Worm (Caenorhabditis elegans): Measurements from ENCODE around the gene ragc-1.

ragc-1 gene

DNA sequence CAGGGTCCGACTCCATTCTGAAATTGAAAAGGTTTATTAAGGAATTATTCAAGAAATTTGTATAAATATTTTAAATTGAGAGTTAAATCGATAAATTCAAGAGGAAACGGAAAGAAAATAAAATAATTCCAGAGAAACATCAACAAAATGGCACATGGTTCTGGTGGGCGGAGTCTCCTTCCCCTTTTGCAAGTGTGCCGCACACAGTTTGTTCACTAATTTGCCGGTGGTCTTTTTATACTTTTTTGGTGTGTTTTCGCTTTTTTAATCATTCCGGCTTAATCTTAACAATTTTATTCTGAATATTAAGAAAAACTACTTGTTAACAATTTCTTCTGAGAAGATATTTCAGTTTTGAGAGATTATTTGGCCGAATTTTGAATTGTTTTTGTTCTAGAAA lies at the start of gene ragc-1, which contains the start of gene Y24F12A.1:
Gene ragc-1, minus strand, starts transcription at position 25 of the 400 bp plus-strand sequence.
Gene Y24F12A.1, plus strand, starts transcription at position 346 of the 400 bp plus-strand sequence.
- TF ChIP-seq lin-39 (tag; optimal IDR thresholded peaks at IDR 0.05) (peak; percentile 37), egl-27 (tag; optimal IDR thresholded peaks at IDR 0.05) (no peak), elt-3 (tag; optimal IDR thresholded peaks at IDR 0.05) (no peak), nhr-67 (tag; optimal IDR thresholded peaks at IDR 0.05) (no peak), tbx-2 (tag; optimal IDR thresholded peaks at IDR 0.05) (no peak), elt-2 (tag; optimal IDR thresholded peaks at IDR 0.05) (peak; percentile 47), zag-1 (tag; optimal IDR thresholded peaks at IDR 0.05) (no peak), nhr-23 (tag; optimal IDR thresholded peaks at IDR 0.05) (peak; percentile 19), mdl-1 (tag; optimal IDR thresholded peaks at IDR 0.05) (no peak), sea-2 (GFP tag; optimal IDR thresholded peaks at IDR 0.05) (no peak), aly-2 (tag; optimal IDR thresholded peaks at IDR 0.05) (no peak), pha-4 (tag; optimal IDR thresholded peaks at IDR 0.05) (peak; percentile 84), lin-15B (tag; optimal IDR thresholded peaks at IDR 0.05) (peak; percentile 42), ceh-16 (tag; optimal IDR thresholded peaks at IDR 0.05) (no peak), snpc-4 (tag; optimal IDR thresholded peaks at IDR 0.05) (peak; percentile 71), egl-5 (tag; optimal IDR thresholded peaks at IDR 0.05) (peak; percentile 42), daf-12 (tag; optimal IDR thresholded peaks at IDR 0.05) (no peak), lsy-12 (tag; optimal IDR thresholded peaks at IDR 0.05) (no peak), nfya-1 (tag; optimal IDR thresholded peaks at IDR 0.05; ENCODE audit: insufficient read depth) (peak; percentile 59), fkh-10 (GFP tag; optimal IDR thresholded peaks at IDR 0.05) (no peak), pqm-1 (tag; optimal IDR thresholded peaks at IDR 0.05) (no peak), ceh-82 (tag; optimal IDR thresholded peaks at IDR 0.05) (no peak)

DNA sequence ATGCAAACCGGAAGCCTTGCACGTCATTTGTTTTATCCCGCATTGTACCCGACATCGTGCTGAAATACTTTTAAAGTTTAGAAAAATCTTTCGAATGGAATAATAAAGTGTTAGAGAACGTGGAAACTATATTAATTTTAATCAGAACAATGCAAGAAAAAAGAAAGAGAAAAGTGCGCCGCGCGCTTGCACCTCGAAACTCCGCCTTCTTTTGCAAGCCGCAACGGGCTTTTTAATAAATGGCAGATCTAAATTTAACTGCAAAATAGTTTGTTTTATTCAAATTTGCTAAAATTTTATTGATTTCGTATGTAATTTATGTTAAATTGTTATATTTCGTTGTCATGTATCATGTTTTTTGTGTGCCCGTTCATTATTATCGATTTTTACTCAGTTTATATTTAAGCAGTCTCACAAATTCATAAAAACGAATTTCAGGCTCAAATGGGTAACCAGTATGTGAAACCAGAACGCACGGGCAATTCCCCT lies 47.3 kb upstream of the ragc-1 start, which contains the start of the genes acl-3 and ndub-6:
Gene acl-3, minus strand, starts transcription at position 59 of the 489 bp plus-strand sequence.
Gene ndub-6, plus strand, starts transcription at position 439 of the 489 bp plus-strand sequence.
- TF ChIP-seq nhr-67 (tag; optimal IDR thresholded peaks at IDR 0.05) (no peak), pha-4 (tag; optimal IDR thresholded peaks at IDR 0.05) (peak; percentile 16), nhr-77 (tag; optimal IDR thresholded peaks at IDR 0.05) (no peak), fos-1 (tag; optimal IDR thresholded peaks at IDR 0.05) (no peak), tbx-2 (tag; optimal IDR thresholded peaks at IDR 0.05) (no peak)

DNA sequence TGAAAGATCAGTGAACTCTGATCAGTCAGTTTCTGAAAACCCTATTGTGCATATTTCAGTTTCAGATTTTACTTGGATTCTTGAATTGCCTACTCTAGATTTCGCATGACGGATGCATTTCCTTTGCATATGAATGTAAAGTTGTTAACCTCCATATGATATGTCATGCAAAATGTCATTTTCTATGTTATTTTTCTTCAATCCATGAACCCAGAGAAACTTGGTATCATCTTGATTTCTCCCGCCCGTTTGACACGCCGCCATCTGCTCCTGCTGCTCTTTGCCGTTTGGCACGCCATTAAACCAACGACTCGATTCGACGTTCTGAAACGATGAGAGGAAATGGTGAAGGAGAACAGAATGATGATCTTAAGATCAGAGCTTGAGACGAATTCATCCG lies 45.6 kb upstream of the ragc-1 start:
- no peak for TF ChIP-seq tbx-2 (tag; optimal IDR thresholded peaks at IDR 0.05)
- TF ChIP-seq lin-39 (tag; optimal IDR thresholded peaks at IDR 0.05): no peak
- no peak for TF ChIP-seq ZK546.5 (tag; optimal IDR thresholded peaks at IDR 0.05)
- TF ChIP-seq snpc-4 (tag; optimal IDR thresholded peaks at IDR 0.05): no peak
- no peak for TF ChIP-seq jun-1 (tag; optimal IDR thresholded peaks at IDR 0.05)
- no peak for TF ChIP-seq egl-5 (tag; optimal IDR thresholded peaks at IDR 0.05)
- no peak for TF ChIP-seq nhr-25 (tag; optimal IDR thresholded peaks at IDR 0.05)
- TF ChIP-seq ztf-4 (tag; optimal IDR thresholded peaks at IDR 0.05): no peak
- TF ChIP-seq lsy-12 (tag; optimal IDR thresholded peaks at IDR 0.05): no peak
- TF ChIP-seq fos-1 (tag; optimal IDR thresholded peaks at IDR 0.05): no peak
- no peak for TF ChIP-seq elt-1 (tag; optimal IDR thresholded peaks at IDR 0.05)
- no peak for TF ChIP-seq ama-1 (optimal IDR thresholded peaks at IDR 0.05)
- no peak for TF ChIP-seq ceh-9 (tag; optimal IDR thresholded peaks at IDR 0.05)

DNA sequence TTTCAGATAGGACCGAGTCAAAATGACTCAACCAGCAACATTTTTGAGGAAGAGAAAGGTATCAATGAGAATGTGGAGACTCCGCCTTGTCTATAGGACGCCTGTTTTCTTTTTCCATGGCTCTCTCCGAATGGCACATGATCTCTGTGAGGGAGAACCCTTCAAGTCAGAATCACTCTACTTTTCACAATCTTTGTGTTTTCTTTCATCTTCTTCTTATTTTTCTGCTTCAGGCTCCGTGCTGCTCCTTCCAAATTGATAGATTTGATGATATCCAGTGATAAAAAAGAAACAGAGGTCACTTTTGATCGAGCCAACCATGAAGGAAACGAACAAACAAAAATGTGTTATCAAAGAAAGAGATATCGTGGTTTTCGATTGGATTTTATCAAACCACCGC lies 44.3 kb upstream of the ragc-1 start, which contains the start of gene ZK809.8:
Gene ZK809.8, minus strand, starts transcription at position 34 of the 400 bp plus-strand sequence.
- TF ChIP-seq unc-62 (GFP tag; optimal IDR thresholded peaks at IDR 0.05) (no peak), nhr-77 (tag; optimal IDR thresholded peaks at IDR 0.05) (no peak), pqm-1 (tag; optimal IDR thresholded peaks at IDR 0.05) (no peak), mml-1 (tag; optimal IDR thresholded peaks at IDR 0.05) (no peak), eor-1 (tag; optimal IDR thresholded peaks at IDR 0.05) (no peak), unc-39 (tag; optimal IDR thresholded peaks at IDR 0.05) (no peak), egl-5 (tag; optimal IDR thresholded peaks at IDR 0.05) (no peak), nfya-1 (tag; optimal IDR thresholded peaks at IDR 0.05; ENCODE audit: insufficient read depth) (peak; percentile 2), pha-4 (tag; optimal IDR thresholded peaks at IDR 0.05) (no peak), nhr-11 (tag; optimal IDR thresholded peaks at IDR 0.05) (peak; percentile 12), lin-39 (tag; optimal IDR thresholded peaks at IDR 0.05) (no peak), nhr-12 (tag; optimal IDR thresholded peaks at IDR 0.05) (no peak), R02D3.7 (tag; optimal IDR thresholded peaks at IDR 0.05) (no peak)

All from whole organism, L3 larva.